Worm (Caenorhabditis elegans) whole organism, L1 larva: ENCODE measurements around the gene cwp-2.
A peak's percentile ranks its signal among the peaks of the same experiment; 100 is the strongest.

Experiments used
- ceh-63 ChIP-seq: fragments of 200-800 bp; sonication (Bioruptor generic); optimal IDR thresholded peaks from 2 replicates; lab custom pipeline; 2018; ENCODE audit warnings: mild to moderate bottlenecking, missing genetic modification characterization, missing compliant biosample characterization
- ceh-90 ChIP-seq: sonication (generic microtip); optimal IDR thresholded peaks from 2 replicates; lab custom pipeline; 2016; ENCODE audit warnings: missing genetic modification characterization, missing compliant biosample characterization
- elt-3 ChIP-seq, 6 experiments: fragments of 150-350 bp in 1 of 6; sonication (generic microtip); optimal IDR thresholded peaks; 2 replicates each; lab custom pipeline; 2017 to 2018; ENCODE audit warnings: missing biosample characterization in 6 of 6, missing genetic modification characterization in 6 of 6, inconsistent platforms in 1 of 6
- fkh-8 ChIP-seq: sonication (generic microtip); optimal IDR thresholded peaks from 2 replicates; lab custom pipeline; 2016; ENCODE audit warnings: mild to moderate bottlenecking, missing genetic modification characterization, missing compliant biosample characterization
- hlh-4 ChIP-seq: sonication (generic microtip); optimal IDR thresholded peaks from 2 replicates; lab custom pipeline; 2016; ENCODE audit warnings: mild to moderate bottlenecking, missing genetic modification characterization, missing compliant biosample characterization
- isw-1 ChIP-seq: fragments of 200-800 bp; sonication (Bioruptor generic); IDR thresholded peaks from 2 replicates; pipeline ENCODE4 v1.3.6; 2022; ENCODE audit warnings: missing genetic modification characterization, missing compliant biosample characterization
- lsy-2 ChIP-seq, 2 experiments: fragments of 150-350 bp; optimal IDR thresholded peaks; 2 replicates each; lab custom pipeline; 2014; ENCODE audit warnings: missing biosample characterization in 2 of 2, missing genetic modification characterization in 2 of 2
- mdl-1 ChIP-seq, 2 experiments: fragments of 150-350 bp; optimal IDR thresholded peaks; 2 replicates each; lab custom pipeline; 2014 to 2017; ENCODE audit warnings: missing biosample characterization in 2 of 2, missing genetic modification characterization in 2 of 2, inconsistent platforms in 1 of 2
- nhr-11 ChIP-seq: fragments of 150-350 bp; optimal IDR thresholded peaks from 2 replicates; lab custom pipeline; 2014; ENCODE audit warnings: missing biosample characterization, missing genetic modification characterization
- nhr-20 ChIP-seq: sonication (generic microtip); optimal IDR thresholded peaks from 2 replicates; lab custom pipeline; 2016; ENCODE audit warnings: mild to moderate bottlenecking, missing genetic modification characterization, missing compliant biosample characterization
- nhr-28 ChIP-seq: fragments of 150-350 bp; optimal IDR thresholded peaks from 2 replicates; lab custom pipeline; 2014; ENCODE audit warnings: missing biosample characterization, missing genetic modification characterization
- nhr-47 ChIP-seq: sonication (generic microtip); optimal IDR thresholded peaks from 2 replicates; lab custom pipeline; 2016; ENCODE audit warnings: mild to moderate bottlenecking, missing genetic modification characterization, moderate library complexity, missing compliant biosample characterization
- nhr-71 ChIP-seq: sonication (generic microtip); optimal IDR thresholded peaks from 2 replicates; lab custom pipeline; 2016; ENCODE audit warnings: mild to moderate bottlenecking, missing genetic modification characterization, moderate library complexity, missing compliant biosample characterization
- nhr-77 ChIP-seq: fragments of 150-350 bp; optimal IDR thresholded peaks from 2 replicates; lab custom pipeline; 2014; ENCODE audit warnings: missing biosample characterization, missing genetic modification characterization
- pax-3 ChIP-seq: fragments of 200-800 bp; sonication (Bioruptor generic); optimal IDR thresholded peaks from 2 replicates; lab custom pipeline; 2018; ENCODE audit warnings: mild to moderate bottlenecking, missing genetic modification characterization, moderate library complexity, missing compliant biosample characterization
- sox-4 ChIP-seq: sonication (generic microtip); optimal IDR thresholded peaks from 2 replicates; lab custom pipeline; 2016; ENCODE audit warnings: missing genetic modification characterization, missing compliant biosample characterization
- swsn-7 ChIP-seq: sonication (generic microtip); optimal IDR thresholded peaks from 2 replicates; lab custom pipeline; 2016; ENCODE audit warnings: missing genetic modification characterization, missing compliant biosample characterization
- unc-30 ChIP-seq: sonication (generic microtip); optimal IDR thresholded peaks from 2 replicates; lab custom pipeline; 2017; ENCODE audit warnings: missing biosample characterization, missing genetic modification characterization
- unc-86 ChIP-seq: sonication (generic microtip); optimal IDR thresholded peaks from 2 replicates; lab custom pipeline; 2016; ENCODE audit warnings: missing genetic modification characterization, missing compliant biosample characterization
- vab-15 ChIP-seq: sonication (generic microtip); optimal IDR thresholded peaks from 2 replicates; lab custom pipeline; 2017; ENCODE audit warnings: missing genotype, mild to moderate bottlenecking, missing genetic modification characterization, missing compliant biosample characterization
- xbp-1 ChIP-seq: sonication (generic microtip); optimal IDR thresholded peaks from 2 replicates; lab custom pipeline; 2016; ENCODE audit warnings: missing genetic modification characterization, missing compliant biosample characterization
- ztf-4 ChIP-seq: fragments of 150-350 bp; optimal IDR thresholded peaks from 2 replicates; lab custom pipeline; 2014; ENCODE audit warnings: missing biosample characterization, missing genetic modification characterization

cwp-2 gene

DNA sequence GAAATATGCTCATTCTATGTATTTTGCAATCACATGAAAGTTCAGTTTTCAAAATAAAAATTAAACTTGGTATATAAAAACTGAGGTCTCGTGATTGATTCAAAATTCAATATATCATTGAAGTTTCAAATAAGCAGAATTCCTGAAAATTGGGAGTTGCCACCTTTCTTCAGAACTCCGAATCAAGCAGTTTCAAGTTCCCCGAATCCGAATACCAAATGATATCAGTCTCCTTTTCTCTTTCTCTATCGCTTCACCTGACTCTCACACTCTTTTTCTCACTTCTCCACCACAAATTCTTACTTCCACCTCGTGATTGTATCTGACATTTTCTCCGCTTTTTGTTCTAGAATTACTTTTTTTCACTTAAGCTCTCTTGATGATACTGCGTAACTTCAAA, 48.1 kb downstream of the cwp-2 start, which contains the start of gene R02F11.2:
R02F11.2 (plus strand) TSS at position 292 of the 400 bp plus-strand sequence.
- TF ChIP-seq vab-15 (tag; lab: Kevin White, UChicago) (no peak), ceh-63 (GFP tag; lab: Kevin White, UChicago) (no peak), nhr-20 (tag; lab: Kevin White, UChicago) (peak; percentile 17), xbp-1 (no peak), nhr-11 (peak; percentile 7), nhr-71 (tag; lab: Kevin White, UChicago) (peak; percentile 85), fkh-8 (peak; percentile 96), pax-3 (tag; lab: Kevin White, UChicago) (peak; percentile 51), sox-4 (tag; lab: Kevin White, UChicago) (peak; percentile 52), isw-1 (GFP tag; lab: Robert Waterston, UW) (no peak), swsn-7 (tag; lab: Kevin White, UChicago) (peak; percentile 28), nhr-28 (no peak), unc-86 (tag; lab: Kevin White, UChicago) (no peak), unc-30 (tag; lab: Kevin White, UChicago) (no peak), hlh-4 (tag; lab: Kevin White, UChicago) (peak; percentile 92), nhr-77 (tag; lab: Kevin White, UChicago) (no peak), lsy-2 (tag; optimal IDR thresholded peaks at IDR 0.05; lab: Kevin White, UChicago) (no peak), ceh-90 (tag; lab: Kevin White, UChicago) (no peak), ztf-4 (peak; percentile 49), mdl-1 (tag; optimal IDR thresholded peaks at IDR 0.05; lab: Kevin White, UChicago) (no peak), nhr-47 (peak; percentile 74), elt-3 (tag; optimal IDR thresholded peaks at IDR 0.05; lab: Kevin White, UChicago) (no peak)
